Worm (Caenorhabditis elegans) whole organism, young adult: Measurements from ENCODE around the gene orc-4.

Source experiments
- D2030.7 ChIP-seq: fragments of 200-800 bp; sonication (Bioruptor generic); IDR thresholded peaks from 2 replicates; pipeline ENCODE4 v1.3.6; 2022; ENCODE audit warnings: missing genetic modification reagents, missing genetic modification characterization, missing compliant biosample characterization
- F23B12.7 ChIP-seq: sonication (generic microtip); optimal IDR thresholded peaks from 2 replicates; lab custom pipeline; 2017; ENCODE audit warnings: missing genetic modification characterization, mild to moderate bottlenecking, missing compliant biosample characterization, antibody characterized with exemption, moderate library complexity; ENCODE audit not compliant: insufficient read depth
- F33H1.4 ChIP-seq: fragments of 200-800 bp; sonication (Bioruptor generic); IDR thresholded peaks from 2 replicates; pipeline ENCODE4 v1.3.6; 2022; ENCODE audit warnings: missing genetic modification reagents, missing genetic modification characterization, missing compliant biosample characterization
- F49E8.2 ChIP-seq: sonication (generic microtip); optimal IDR thresholded peaks from 3 replicates; lab custom pipeline; 2017; ENCODE audit warnings: missing genetic modification characterization, mild to moderate bottlenecking, missing compliant biosample characterization, antibody characterized with exemption, moderate library complexity; ENCODE audit not compliant: insufficient read depth
- K11D2.4 ChIP-seq: fragments of 200-800 bp; sonication (Bioruptor generic); IDR thresholded peaks from 2 replicates; pipeline ENCODE4 v1.3.6; 2022; ENCODE audit warnings: missing genetic modification reagents, missing genetic modification characterization, missing compliant biosample characterization
- Y67H2A.10 ChIP-seq: fragments of 200-800 bp; sonication (Bioruptor generic); conservative IDR thresholded peaks from 2 replicates; pipeline ENCODE4 v1.3.6; 2022; ENCODE audit warnings: missing genetic modification reagents, missing genetic modification characterization, missing compliant biosample characterization
- aptf-2 ChIP-seq: fragments of 200-800 bp; sonication (Bioruptor generic); conservative IDR thresholded peaks from 2 replicates; pipeline ENCODE4 v1.3.6; 2022; ENCODE audit warnings: missing genetic modification reagents, missing genetic modification characterization, missing compliant biosample characterization
- atf-7 ChIP-seq: sonication (generic microtip); optimal IDR thresholded peaks from 2 replicates; lab custom pipeline; 2017; ENCODE audit warnings: mild to moderate bottlenecking, missing genetic modification characterization, missing compliant biosample characterization
- attf-5 ChIP-seq: fragments of 200-800 bp; sonication (Bioruptor generic); optimal IDR thresholded peaks from 2 replicates; lab custom pipeline; 2018; ENCODE audit warnings: mild to moderate bottlenecking, missing genetic modification characterization, missing compliant biosample characterization
- attf-6 ChIP-seq: fragments of 200-800 bp; sonication (Bioruptor generic); IDR thresholded peaks from 2 replicates; pipeline ENCODE4 v1.3.6; 2022; ENCODE audit warnings: missing genetic modification reagents, missing genetic modification characterization, missing compliant biosample characterization
- bed-1 ChIP-seq: fragments of 200-800 bp; sonication (Bioruptor generic); IDR thresholded peaks from 2 replicates; pipeline ENCODE4 v1.3.6; 2022; ENCODE audit warnings: missing genetic modification reagents, missing genetic modification characterization, missing compliant biosample characterization
- cebp-1 ChIP-seq, 2 experiments: fragments of 200-800 bp in 1 of 2; sonication (Bioruptor generic) in 1 of 2; sonication (generic microtip) in 1 of 2; IDR thresholded peaks in 1 of 2; optimal IDR thresholded peaks in 1 of 2; 2 replicates each; pipeline versions ENCODE4 v1.3.6 to Lab custom; 2017 to 2022; ENCODE audit warnings: missing compliant biosample characterization in 2 of 2, missing genetic modification characterization in 2 of 2, mild to moderate bottlenecking in 1 of 2, missing genetic modification reagents in 1 of 2, moderate library complexity in 1 of 2
- ceh-100 ChIP-seq: fragments of 200-800 bp; sonication (Bioruptor generic); IDR thresholded peaks from 2 replicates; pipeline ENCODE4 v1.3.6; 2022; ENCODE audit warnings: missing genetic modification reagents, missing genetic modification characterization, missing compliant biosample characterization
- ceh-40 ChIP-seq: fragments of 200-800 bp; sonication (Bioruptor generic); IDR thresholded peaks from 2 replicates; pipeline ENCODE4 v1.3.6; 2022; ENCODE audit warnings: missing genetic modification characterization, missing compliant biosample characterization
- die-1 ChIP-seq: sonication (generic microtip); optimal IDR thresholded peaks from 2 replicates; lab custom pipeline; 2016; ENCODE audit warnings: missing genotype, mild to moderate bottlenecking, missing genetic modification characterization, missing compliant biosample characterization
- dox-1 ChIP-seq: fragments of 200-800 bp; sonication (Bioruptor generic); IDR thresholded peaks from 2 replicates; pipeline ENCODE4 v1.3.6; 2022; ENCODE audit warnings: missing genetic modification reagents, missing genetic modification characterization, missing compliant biosample characterization
- dpl-1 ChIP-seq: fragments of 150-350 bp; optimal IDR thresholded peaks from 2 replicates; lab custom pipeline; 2014; ENCODE audit warnings: missing biosample characterization, missing genetic modification reagents, missing genetic modification characterization
- efl-1 ChIP-seq: fragments of 150-350 bp; optimal IDR thresholded peaks from 2 replicates; lab custom pipeline; 2014; ENCODE audit warnings: missing biosample characterization, missing genetic modification reagents, missing genetic modification characterization
- hmg-1.2 ChIP-seq: fragments of 200-800 bp; sonication (Bioruptor generic); IDR thresholded peaks from 2 replicates; pipeline ENCODE4 v1.3.6; 2022; ENCODE audit warnings: missing genetic modification reagents, missing genetic modification characterization, missing compliant biosample characterization
- let-526 ChIP-seq: fragments of 200-800 bp; sonication (Bioruptor generic); IDR thresholded peaks from 2 replicates; pipeline ENCODE4 v1.3.6; 2022; ENCODE audit warnings: missing genetic modification reagents, missing genetic modification characterization, missing compliant biosample characterization
- let-607 ChIP-seq, 2 experiments: fragments of 200-800 bp in 1 of 2; sonication (Bioruptor generic) in 1 of 2; sonication (generic microtip) in 1 of 2; optimal IDR thresholded peaks; 2 replicates each; lab custom pipeline; 2016 to 2018; ENCODE audit warnings: mild to moderate bottlenecking in 2 of 2, missing compliant biosample characterization in 2 of 2, missing genetic modification characterization in 2 of 2, moderate library complexity in 2 of 2, missing genotype in 1 of 2
- lin-35 ChIP-seq, 3 experiments: fragments of 150-350 bp in 2 of 3; sonication (generic microtip) in 1 of 3; optimal IDR thresholded peaks; 2 replicates each; lab custom pipeline; 2014 to 2018; ENCODE audit warnings: missing biosample characterization in 3 of 3, missing genetic modification characterization in 3 of 3, missing genetic modification reagents in 3 of 3
- lir-1 ChIP-seq: fragments of 200-800 bp; sonication (Bioruptor generic); conservative IDR thresholded peaks from 2 replicates; pipeline ENCODE4 v1.3.6; 2022; ENCODE audit warnings: missing genetic modification reagents, missing genetic modification characterization, missing compliant biosample characterization
- lsl-1 ChIP-seq: fragments of 200-800 bp; sonication (Bioruptor generic); optimal IDR thresholded peaks from 2 replicates; lab custom pipeline; 2018; ENCODE audit warnings: mild to moderate bottlenecking, missing genetic modification characterization, moderate library complexity, missing compliant biosample characterization
- madf-10 ChIP-seq: sonication (generic microtip); optimal IDR thresholded peaks from 2 replicates; lab custom pipeline; 2016; ENCODE audit warnings: mild to moderate bottlenecking, missing genetic modification characterization, missing compliant biosample characterization
- nfyb-1 ChIP-seq: fragments of 200-800 bp; sonication (Bioruptor generic); IDR thresholded peaks from 2 replicates; pipeline ENCODE4 v1.3.6; 2022; ENCODE audit warnings: missing genetic modification reagents, missing genetic modification characterization, missing compliant biosample characterization
- nhr-27 ChIP-seq: fragments of 200-800 bp; sonication (Bioruptor generic); optimal IDR thresholded peaks from 2 replicates; lab custom pipeline; 2018; ENCODE audit warnings: mild to moderate bottlenecking, missing genetic modification characterization, moderate library complexity, missing compliant biosample characterization
- nhr-90 ChIP-seq: sonication (generic microtip); optimal IDR thresholded peaks from 2 replicates; lab custom pipeline; 2016; ENCODE audit warnings: missing genotype, mild to moderate bottlenecking, missing genetic modification characterization, missing compliant biosample characterization
- rcor-1 ChIP-seq: fragments of 200-800 bp; sonication (Bioruptor generic); IDR thresholded peaks from 2 replicates; pipeline ENCODE4 v1.3.6; 2022; ENCODE audit warnings: missing genetic modification reagents, missing genetic modification characterization, missing compliant biosample characterization
- repo-1 ChIP-seq: sonication (generic microtip); optimal IDR thresholded peaks from 2 replicates; lab custom pipeline; 2017; ENCODE audit warnings: mild to moderate bottlenecking, missing genetic modification characterization, missing compliant biosample characterization
- sea-2 ChIP-seq: fragments of 200-800 bp; sonication (Bioruptor generic); IDR thresholded peaks from 2 replicates; pipeline ENCODE4 v1.3.6; 2022; ENCODE audit warnings: missing genetic modification characterization, missing compliant biosample characterization
- snpc-1.1 ChIP-seq: sonication (generic microtip); optimal IDR thresholded peaks from 2 replicates; lab custom pipeline; 2017; ENCODE audit warnings: missing genetic modification characterization, mild to moderate bottlenecking, missing compliant biosample characterization, antibody characterized with exemption, moderate library complexity, missing genotype, missing genetic modification reagents; ENCODE audit not compliant: insufficient read depth
- snpc-1.3 ChIP-seq: sonication (generic microtip); optimal IDR thresholded peaks from 2 replicates; lab custom pipeline; 2017; ENCODE audit warnings: missing genetic modification characterization, mild to moderate bottlenecking, missing compliant biosample characterization, antibody characterized with exemption, moderate library complexity, missing genotype, missing genetic modification reagents; ENCODE audit not compliant: insufficient read depth
- tbx-9 ChIP-seq: sonication (generic microtip); optimal IDR thresholded peaks from 2 replicates; lab custom pipeline; 2016; ENCODE audit warnings: borderline replicate concordance, missing genetic modification characterization, inconsistent platforms, missing compliant biosample characterization
- unc-130 ChIP-seq: sonication (generic microtip); optimal IDR thresholded peaks from 2 replicates; lab custom pipeline; 2016; ENCODE audit warnings: missing genetic modification reagents, missing genetic modification characterization, missing compliant biosample characterization
- xnd-1 ChIP-seq: sonication (generic microtip); optimal IDR thresholded peaks from 2 replicates; lab custom pipeline; 2016; ENCODE audit warnings: missing genotype, missing genetic modification reagents, missing genetic modification characterization, missing compliant biosample characterization
- ztf-18 ChIP-seq: sonication (generic microtip); optimal IDR thresholded peaks from 2 replicates; lab custom pipeline; 2016; ENCODE audit warnings: missing genotype, mild to moderate bottlenecking, missing genetic modification characterization, missing compliant biosample characterization
- ztf-25 ChIP-seq: fragments of 200-800 bp; sonication (Bioruptor generic); IDR thresholded peaks from 2 replicates; pipeline ENCODE4 v1.3.6; 2022; ENCODE audit warnings: missing genetic modification reagents, missing genetic modification characterization, missing compliant biosample characterization
- ztf-26 ChIP-seq: sonication (generic microtip); optimal IDR thresholded peaks from 2 replicates; lab custom pipeline; 2017; ENCODE audit warnings: missing genetic modification characterization, missing compliant biosample characterization

The orc-4 gene

ce11 chrIII:10634576-10634975, 11.4 kb upstream of the orc-4 start:
- TF ChIP-seq die-1: no peak
- TF ChIP-seq ztf-18 (tag; lab: Kevin White, UChicago): no peak
- TF ChIP-seq lsl-1: no peak
- no peak for TF ChIP-seq bed-1
- TF ChIP-seq F49E8.2 (tag; lab: Kevin White, UChicago): no peak
- no peak for TF ChIP-seq unc-130 (GFP tag; lab: Kevin White, UChicago)
- no peak for TF ChIP-seq tbx-9 (tag; lab: Kevin White, UChicago)
- no peak for TF ChIP-seq ceh-40
- no peak for TF ChIP-seq ceh-100

- TF ChIP-seq nfyb-1 (no peak), let-607 (tag; optimal IDR thresholded peaks at IDR 0.05; lab: Kevin White, UChicago) (no peak)
Observed at ce11 chrIII:10636493-10637031, 9.4 kb upstream of the orc-4 start.

- TF ChIP-seq dox-1 (GFP tag; lab: Robert Waterston, UW): no peak
- TF ChIP-seq hmg-1.2 (GFP tag; lab: Robert Waterston, UW): 0 out of 2 replicates have a peak, but pooled peaks have one; percentile 24
Observed at ce11 chrIII:10637933-10638332, 8.0 kb upstream of the orc-4 start.

ce11 chrIII:10638339-10639021, 7.5 kb upstream of the orc-4 start, which contains the start of gene Y39A1A.27:
Gene Y39A1A.27, plus strand, starts transcription at chrIII:10638971.
- TF ChIP-seq cebp-1 (GFP tag; IDR thresholded peaks at IDR 0.05; lab: Robert Waterston, UW) (no peak), cebp-1 (tag; optimal IDR thresholded peaks at IDR 0.05; lab: Kevin White, UChicago) (peak; percentile 87), nhr-90 (tag; lab: Kevin White, UChicago) (no peak), F23B12.7 (tag; lab: Kevin White, UChicago) (no peak), nhr-27 (no peak), atf-7 (tag; lab: Kevin White, UChicago) (no peak), D2030.7 (GFP tag; lab: Robert Waterston, UW) (no peak), repo-1 (tag; lab: Kevin White, UChicago) (no peak), sea-2 (GFP tag; lab: Robert Waterston, UW) (no peak)

- no peak for TF ChIP-seq ztf-26 (tag; lab: Kevin White, UChicago)
- no peak for TF ChIP-seq attf-6 (GFP tag; lab: Robert Waterston, UW)
- TF ChIP-seq madf-10 (tag; lab: Kevin White, UChicago): no peak
- TF ChIP-seq let-526: no peak
- 0 out of 2 replicates have a peak, but pooled peaks have one; percentile 44 for TF ChIP-seq aptf-2 (GFP tag; lab: Robert Waterston, UW)
- peak; percentile 66 for TF ChIP-seq F33H1.4 (GFP tag; lab: Robert Waterston, UW)
- peak; percentile 3 for TF ChIP-seq snpc-1.1
- TF ChIP-seq lin-35 (GFP tag; optimal IDR thresholded peaks at IDR 0.05; lab: Kevin White, UChicago): peak in 2 of 3 experiments; percentile 20 to 48
- peak; percentile 74 for TF ChIP-seq dpl-1 (GFP tag; lab: Kevin White, UChicago)
- TF ChIP-seq lir-1: no peak
- TF ChIP-seq atf-7 (tag; lab: Kevin White, UChicago): no peak
- TF ChIP-seq attf-5: peak; percentile 41
- peak; percentile 67 for TF ChIP-seq dox-1 (GFP tag; lab: Robert Waterston, UW)
- TF ChIP-seq xnd-1 (tag; lab: Kevin White, UChicago): peak; percentile 17
- TF ChIP-seq efl-1 (GFP tag; lab: Kevin White, UChicago): peak; percentile 89
- no peak for TF ChIP-seq K11D2.4
- peak; percentile 55 for TF ChIP-seq rcor-1 (GFP tag; lab: Robert Waterston, UW)
- no peak for TF ChIP-seq Y67H2A.10
- peak; percentile 99 for TF ChIP-seq hmg-1.2 (GFP tag; lab: Robert Waterston, UW)
- TF ChIP-seq ztf-25 (GFP tag; lab: Robert Waterston, UW): no peak
- TF ChIP-seq snpc-1.3 (tag; lab: Kevin White, UChicago): peak; percentile 57
Observed at ce11 chrIII:10642781-10643180, 3.2 kb upstream of the orc-4 start, which contains the start of the genes dhs-11 and orc-1. Gene dhs-11, minus strand, starts transcription at chrIII:10642865. Gene orc-1, plus strand, starts transcription at chrIII:10643129.
